Worm (Caenorhabditis elegans) whole organism, young adult: ENCODE results near the gene F25E5.1.

Experiments used
- D2030.7 ChIP-seq: fragments of 200-800 bp; sonication (Bioruptor generic); IDR thresholded peaks from 2 replicates; pipeline ENCODE4 v1.3.6; 2022; ENCODE audit warnings: missing genetic modification reagents, missing genetic modification characterization, missing compliant biosample characterization
- F39B2.1 ChIP-seq: fragments of 200-800 bp; sonication (Bioruptor generic); IDR thresholded peaks from 2 replicates; pipeline ENCODE4 v1.3.6; 2022; ENCODE audit warnings: missing genetic modification reagents, missing genetic modification characterization, missing compliant biosample characterization
- Y95B8A.8 ChIP-seq: fragments of 200-800 bp; sonication (Bioruptor generic); IDR thresholded peaks from 2 replicates; pipeline ENCODE4 v1.3.6; 2022; ENCODE audit warnings: missing genetic modification reagents, missing genetic modification characterization, missing compliant biosample characterization
- ama-1 ChIP-seq, 3 experiments: fragments of 150-350 bp in 1 of 3; sonication (generic microtip) in 2 of 3; optimal IDR thresholded peaks; 2 replicates each; lab custom pipeline; 2014 to 2018; ENCODE audit warnings: missing biosample characterization in 2 of 3, missing genetic modification characterization in 2 of 3, missing genetic modification reagents in 2 of 3
- chd-7 ChIP-seq: sonication (generic microtip); optimal IDR thresholded peaks from 2 replicates; lab custom pipeline; 2016; ENCODE audit warnings: mild to moderate bottlenecking, missing genetic modification characterization, moderate library complexity, missing compliant biosample characterization
- ets-4 ChIP-seq: fragments of 200-800 bp; sonication (Bioruptor generic); optimal IDR thresholded peaks from 2 replicates; lab custom pipeline; 2018; ENCODE audit warnings: mild to moderate bottlenecking, missing genetic modification characterization, missing compliant biosample characterization
- fkh-3 ChIP-seq: sonication (generic microtip); optimal IDR thresholded peaks from 2 replicates; lab custom pipeline; 2016; ENCODE audit warnings: mild to moderate bottlenecking, missing genetic modification characterization, missing compliant biosample characterization
- lin-26 ChIP-seq: fragments of 200-800 bp; sonication (Bioruptor generic); IDR thresholded peaks from 2 replicates; pipeline ENCODE4 v1.3.6; 2022; ENCODE audit warnings: missing genetic modification reagents, missing genetic modification characterization, missing compliant biosample characterization
- lir-1 ChIP-seq: fragments of 200-800 bp; sonication (Bioruptor generic); conservative IDR thresholded peaks from 2 replicates; pipeline ENCODE4 v1.3.6; 2022; ENCODE audit warnings: missing genetic modification reagents, missing genetic modification characterization, missing compliant biosample characterization
- mcd-1 ChIP-seq: fragments of 200-800 bp; sonication (Bioruptor generic); IDR thresholded peaks from 2 replicates; pipeline ENCODE4 v1.3.6; 2022; ENCODE audit warnings: missing genetic modification reagents, missing genetic modification characterization, missing compliant biosample characterization
- mel-28 ChIP-seq: sonication (generic microtip); optimal IDR thresholded peaks from 2 replicates; lab custom pipeline; 2016; ENCODE audit warnings: borderline replicate concordance, mild to moderate bottlenecking, missing genetic modification characterization, missing compliant biosample characterization
- rcor-1 ChIP-seq: fragments of 200-800 bp; sonication (Bioruptor generic); IDR thresholded peaks from 2 replicates; pipeline ENCODE4 v1.3.6; 2022; ENCODE audit warnings: missing genetic modification reagents, missing genetic modification characterization, missing compliant biosample characterization
- snpc-4 ChIP-seq, 5 experiments: fragments of 150-350 bp in 1 of 5; sonication (generic microtip) in 4 of 5; optimal IDR thresholded peaks; 2 replicates each; lab custom pipeline; 2014 to 2018; ENCODE audit warnings: missing genetic modification characterization in 5 of 5, missing biosample characterization in 3 of 5, antibody characterized with exemption in 2 of 5, mild to moderate bottlenecking in 2 of 5, missing compliant biosample characterization in 2 of 5, missing genotype in 2 of 5, moderate library complexity in 2 of 5, missing genetic modification reagents in 1 of 5
- unc-62 ChIP-seq: fragments of 150-350 bp; optimal IDR thresholded peaks from 2 replicates; lab custom pipeline; 2014; ENCODE audit warnings: missing biosample characterization, missing genetic modification reagents, missing genetic modification characterization

- TF ChIP-seq unc-62 = no peak
- no peak for TF ChIP-seq ama-1 (optimal IDR thresholded peaks at IDR 0.05; lab: Kevin White, UChicago)
- TF ChIP-seq ama-1 (GFP tag; optimal IDR thresholded peaks at IDR 0.05; lab: Kevin White, UChicago) = no peak
- TF ChIP-seq rcor-1 = no peak
- no peak for TF ChIP-seq chd-7 (tag; lab: Kevin White, UChicago)
- TF ChIP-seq mel-28 = no peak
- TF ChIP-seq ets-4 (GFP tag; lab: Kevin White, UChicago) = no peak
- TF ChIP-seq lir-1 (GFP tag; lab: Robert Waterston, UW) = no peak
- no peak for TF ChIP-seq lin-26 (GFP tag; lab: Robert Waterston, UW)
- TF ChIP-seq fkh-3 = no peak
- TF ChIP-seq D2030.7 = no peak
- TF ChIP-seq Y95B8A.8 = no peak
- no peak for TF ChIP-seq mcd-1 (GFP tag; lab: Robert Waterston, UW)
- no peak for TF ChIP-seq F39B2.1
- no peak for TF ChIP-seq snpc-4 (GFP tag; optimal IDR thresholded peaks at IDR 0.05; lab: Kevin White, UChicago)
- no peak for TF ChIP-seq snpc-4 (tag; optimal IDR thresholded peaks at IDR 0.05; lab: Kevin White, UChicago)
These were observed 36.8 kb upstream of the F25E5.1 start, which contains the start of gene srw-69 for ce11 chrV:7428880-7429279.
